Fruit fly (Drosophila melanogaster) whole organism, embryonic: ENCODE results near the gene Grl36a.
A peak's percentile ranks its signal among the peaks of the same experiment; 100 is the strongest.

Source experiments
- BtbVII ChIP-seq: fragments of 200-800 bp; sonication (Bioruptor generic); optimal IDR thresholded peaks from 3 replicates; lab custom pipeline; 2017; ENCODE audit warnings: missing biosample characterization, mild to moderate bottlenecking, missing genetic modification characterization
- CG11093 ChIP-seq: fragments of 200-800 bp; sonication (Bioruptor generic); IDR thresholded peaks from 3 replicates; pipeline ENCODE4 v1.3.6; 2022; ENCODE audit warnings: missing biosample characterization, missing genetic modification characterization
- CG12391 ChIP-seq: fragments of 200-800 bp; sonication (Bioruptor generic); optimal IDR thresholded peaks from 3 replicates; lab custom pipeline; 2018; ENCODE audit warnings: missing biosample characterization, mild to moderate bottlenecking, missing genetic modification characterization, moderate library complexity
- CG16779 ChIP-seq: fragments of 200-800 bp; sonication (Bioruptor generic); IDR thresholded peaks from 2 replicates; pipeline ENCODE4 v1.3.6; 2022; ENCODE audit warnings: missing biosample characterization, missing genetic modification characterization
- CG17802 ChIP-seq: fragments of 200-800 bp; sonication (Bioruptor generic); optimal IDR thresholded peaks from 2 replicates; lab custom pipeline; 2018; ENCODE audit warnings: missing biosample characterization, mild to moderate bottlenecking, missing genetic modification characterization, moderate library complexity
- CG18011 ChIP-seq: fragments of 200-800 bp; sonication (Bioruptor generic); optimal IDR thresholded peaks from 2 replicates; lab custom pipeline; 2017; ENCODE audit warnings: missing biosample characterization, missing genetic modification characterization, mild to moderate bottlenecking, moderate library complexity, missing genotype
- CG2120 ChIP-seq: fragments of 200-800 bp; sonication (Bioruptor generic); optimal IDR thresholded peaks from 3 replicates; lab custom pipeline; 2016; ENCODE audit warnings: missing biosample characterization, missing genetic modification characterization
- CG2199 ChIP-seq: fragments of 200-800 bp; sonication (Bioruptor generic); IDR thresholded peaks from 3 replicates; pipeline ENCODE4 v1.3.6; 2022; ENCODE audit warnings: missing biosample characterization, missing genetic modification characterization
- CG30403 ChIP-seq: fragments of 200-800 bp; sonication (Bioruptor generic); optimal IDR thresholded peaks from 3 replicates; lab custom pipeline; 2016; ENCODE audit warnings: missing biosample characterization, missing genetic modification characterization
- CG31365 ChIP-seq: fragments of 200-800 bp; sonication (Bioruptor generic); optimal IDR thresholded peaks from 2 replicates; lab custom pipeline; 2018; ENCODE audit warnings: missing biosample characterization, mild to moderate bottlenecking, missing genetic modification characterization
- CG31441 ChIP-seq: fragments of 200-800 bp; sonication (Bioruptor generic); IDR thresholded peaks from 2 replicates; pipeline ENCODE4 v1.3.6; 2022; ENCODE audit warnings: missing biosample characterization, missing genetic modification characterization
- CG34224 ChIP-seq: fragments of 200-800 bp; sonication (Bioruptor generic); IDR thresholded peaks from 3 replicates; pipeline ENCODE4 v1.3.6; 2022; ENCODE audit warnings: missing biosample characterization, missing genetic modification characterization; ENCODE audit not compliant: partially characterized antibody
- CG6765 ChIP-seq: fragments of 200-800 bp; sonication (Bioruptor generic); optimal IDR thresholded peaks from 3 replicates; lab custom pipeline; 2017; ENCODE audit warnings: missing biosample characterization, mild to moderate bottlenecking, missing genetic modification characterization
- CG6791 ChIP-seq: fragments of 200-800 bp; sonication (Bioruptor generic); IDR thresholded peaks from 3 replicates; pipeline ENCODE4 v1.3.6; 2022; ENCODE audit warnings: missing biosample characterization, missing genetic modification characterization; ENCODE audit not compliant: partially characterized antibody
- CG7839 ChIP-seq: fragments of 200-800 bp; sonication (Bioruptor generic); optimal IDR thresholded peaks from 3 replicates; lab custom pipeline; 2018; ENCODE audit warnings: missing biosample characterization, mild to moderate bottlenecking, missing genetic modification characterization, moderate library complexity
- CG8290 ChIP-seq, 3 experiments: fragments of 200-800 bp; sonication (Bioruptor generic); optimal IDR thresholded peaks; 2 replicates each; lab custom pipeline; 2016 to 2019; ENCODE audit warnings: missing biosample characterization in 3 of 3, missing genetic modification characterization in 3 of 3, mild to moderate bottlenecking in 2 of 3, moderate library complexity in 1 of 3
- CG9797 ChIP-seq: fragments of 200-800 bp; sonication (Bioruptor generic); optimal IDR thresholded peaks from 3 replicates; lab custom pipeline; 2018; ENCODE audit warnings: missing biosample characterization, mild to moderate bottlenecking, missing genetic modification characterization
- CG9817 ChIP-seq: fragments of 200-800 bp; sonication (Bioruptor generic); optimal IDR thresholded peaks from 2 replicates; lab custom pipeline; 2018; ENCODE audit warnings: missing biosample characterization, mild to moderate bottlenecking, missing genetic modification characterization, moderate library complexity
- CHES-1-like ChIP-seq: fragments of 200-800 bp; sonication (Bioruptor generic); optimal IDR thresholded peaks from 2 replicates; lab custom pipeline; 2016; ENCODE audit warnings: missing biosample characterization, missing genetic modification characterization
- Dip2 ChIP-seq: fragments of 200-800 bp; sonication (Bioruptor generic); IDR thresholded peaks from 2 replicates; pipeline ENCODE4 v1.3.6; 2022; ENCODE audit warnings: missing biosample characterization, missing genetic modification characterization
- Eip74EF ChIP-seq, 2 experiments: fragments of 200-800 bp in 1 of 2; fragments of >200 bp in 1 of 2; sonication (Bioruptor generic) in 1 of 2; optimal IDR thresholded peaks; 2 replicates each; lab custom pipeline; 2017 to 2019; ENCODE audit warnings: missing biosample characterization in 2 of 2, missing genetic modification characterization in 2 of 2, mild to moderate bottlenecking in 1 of 2, moderate library complexity in 1 of 2
- H2.0 ChIP-seq: fragments of 200-800 bp; sonication (Bioruptor generic); IDR thresholded peaks from 2 replicates; pipeline ENCODE4 v1.3.6; 2022; ENCODE audit warnings: missing biosample characterization, missing genetic modification characterization
- HLH4C ChIP-seq: fragments of 200-800 bp; sonication (Bioruptor generic); IDR thresholded peaks from 3 replicates; pipeline ENCODE4 v1.3.6; 2022; ENCODE audit warnings: missing biosample characterization, missing genetic modification characterization; ENCODE audit not compliant: partially characterized antibody
- Hr3 ChIP-seq: fragments of 200-800 bp; sonication (Bioruptor generic); optimal IDR thresholded peaks from 3 replicates; lab custom pipeline; 2016; ENCODE audit warnings: missing biosample characterization, missing genetic modification characterization
- Hr51 ChIP-seq, 2 experiments: fragments of 200-800 bp; sonication (Bioruptor generic); optimal IDR thresholded peaks; 2 replicates in 1 of 2; 3 replicates in 1 of 2; lab custom pipeline; 2016 to 2018; ENCODE audit warnings: missing biosample characterization in 2 of 2, missing genetic modification characterization in 2 of 2, mild to moderate bottlenecking in 1 of 2, moderate library complexity in 1 of 2
- Oaz ChIP-seq: fragments of 200-800 bp; sonication (Bioruptor generic); IDR thresholded peaks from 2 replicates; pipeline ENCODE4 v1.3.6; 2022; ENCODE audit warnings: missing biosample characterization, missing genetic modification characterization
- TFAM ChIP-seq: fragments of 200-800 bp; sonication (Bioruptor generic); optimal IDR thresholded peaks from 2 replicates; lab custom pipeline; 2017; ENCODE audit warnings: missing biosample characterization, missing genetic modification characterization, inconsistent platforms
- Taf1 ChIP-seq: fragments of 200-800 bp; sonication (Bioruptor generic); IDR thresholded peaks from 2 replicates; pipeline ENCODE4 v1.3.6; 2022; ENCODE audit warnings: missing biosample characterization, missing genetic modification characterization
- Trl ChIP-seq, 3 experiments: fragments of >200 bp in 2 of 3; fragments of 200-800 bp in 1 of 3; sonication (Bioruptor generic) in 1 of 3; optimal IDR thresholded peaks; 2 replicates in 1 of 3; 3 replicates in 2 of 3; lab custom pipeline; 2016 to 2017; ENCODE audit warnings: missing biosample characterization in 1 of 3, missing genetic modification characterization in 1 of 3
- bab2 ChIP-seq: fragments of 200-800 bp; sonication (Bioruptor generic); optimal IDR thresholded peaks from 2 replicates; lab custom pipeline; 2016; ENCODE audit warnings: missing biosample characterization, missing genetic modification characterization
- bsh ChIP-seq, 2 experiments: fragments of 200-800 bp; sonication (Bioruptor generic); optimal IDR thresholded peaks; 2 replicates each; lab custom pipeline; 2017 to 2018; ENCODE audit warnings: mild to moderate bottlenecking in 2 of 2, missing biosample characterization in 2 of 2, missing genetic modification characterization in 2 of 2, moderate library complexity in 1 of 2
- dysf ChIP-seq: fragments of 200-800 bp; sonication (Bioruptor generic); IDR thresholded peaks from 3 replicates; pipeline ENCODE4 v1.3.6; 2022; ENCODE audit warnings: missing biosample characterization, missing genetic modification characterization
- gem ChIP-seq: fragments of 200-800 bp; sonication (Bioruptor generic); optimal IDR thresholded peaks from 2 replicates; lab custom pipeline; 2019; ENCODE audit warnings: missing biosample characterization, mild to moderate bottlenecking, missing genetic modification characterization, moderate library complexity
- ham ChIP-seq: fragments of 200-800 bp; sonication (Bioruptor generic); IDR thresholded peaks from 2 replicates; pipeline ENCODE4 v1.3.6; 2022; ENCODE audit warnings: missing biosample characterization, missing genetic modification characterization
- her ChIP-seq: fragments of 200-800 bp; sonication (Bioruptor generic); optimal IDR thresholded peaks from 2 replicates; lab custom pipeline; 2016; ENCODE audit warnings: missing biosample characterization, missing genetic modification characterization
- ind ChIP-seq: fragments of 200-800 bp; sonication (Bioruptor generic); optimal IDR thresholded peaks from 3 replicates; lab custom pipeline; 2016; ENCODE audit warnings: missing biosample characterization, missing genetic modification characterization
- p53 ChIP-seq: fragments of 200-800 bp; sonication (Bioruptor generic); optimal IDR thresholded peaks from 2 replicates; lab custom pipeline; 2016; ENCODE audit warnings: missing biosample characterization, missing genetic modification characterization
- pho ChIP-seq: fragments of 200-800 bp; sonication (Bioruptor generic); optimal IDR thresholded peaks from 2 replicates; lab custom pipeline; 2016; ENCODE audit warnings: missing biosample characterization, missing genetic modification characterization
- prd ChIP-seq, 3 experiments: fragments of >200 bp in 2 of 3; fragments of 200-800 bp in 1 of 3; sonication (Bioruptor generic) in 1 of 3; optimal IDR thresholded peaks in 2 of 3; IDR thresholded peaks in 1 of 3; 2 replicates in 2 of 3; 3 replicates in 1 of 3; pipeline versions ENCODE4 v1.3.6 to Lab custom; 2017 to 2022; ENCODE audit warnings: missing biosample characterization in 1 of 3, missing genetic modification characterization in 1 of 3
- psq ChIP-seq: fragments of 200-800 bp; sonication (Bioruptor generic); optimal IDR thresholded peaks from 2 replicates; lab custom pipeline; 2017; ENCODE audit warnings: missing biosample characterization, missing genetic modification characterization
- pzg ChIP-seq: fragments of 200-800 bp; sonication (Bioruptor generic); optimal IDR thresholded peaks from 3 replicates; lab custom pipeline; 2018; ENCODE audit warnings: missing biosample characterization, mild to moderate bottlenecking, missing genetic modification characterization, moderate library complexity
- ranshi ChIP-seq: fragments of 200-800 bp; sonication (Bioruptor generic); IDR thresholded peaks from 2 replicates; pipeline ENCODE4 v1.3.6; 2022; ENCODE audit warnings: missing biosample characterization, missing genetic modification characterization
- row ChIP-seq: fragments of 200-800 bp; sonication (Bioruptor generic); IDR thresholded peaks from 3 replicates; pipeline ENCODE4 v1.3.6; 2022; ENCODE audit warnings: missing biosample characterization, missing genetic modification characterization
- scrt ChIP-seq: fragments of 200-800 bp; sonication (Bioruptor generic); optimal IDR thresholded peaks from 2 replicates; lab custom pipeline; 2018; ENCODE audit warnings: missing biosample characterization, mild to moderate bottlenecking, missing genetic modification characterization, moderate library complexity
- sd ChIP-seq: fragments of 200-800 bp; sonication (Bioruptor generic); optimal IDR thresholded peaks from 3 replicates; lab custom pipeline; 2018; ENCODE audit warnings: missing biosample characterization, mild to moderate bottlenecking, missing genetic modification characterization, moderate library complexity
- slbo ChIP-seq: fragments of 200-800 bp; sonication (Bioruptor generic); IDR thresholded peaks from 2 replicates; pipeline ENCODE4 v1.3.6; 2022; ENCODE audit warnings: missing biosample characterization, missing genetic modification characterization
- sr ChIP-seq: fragments of 200-800 bp; sonication (Bioruptor generic); IDR thresholded peaks from 3 replicates; pipeline ENCODE4 v1.3.6; 2022; ENCODE audit warnings: missing biosample characterization, missing genetic modification characterization
- stc ChIP-seq: fragments of 200-800 bp; sonication (Bioruptor generic); IDR thresholded peaks from 2 replicates; pipeline ENCODE4 v1.3.6; 2022; ENCODE audit warnings: missing biosample characterization, missing genetic modification characterization
- wdn ChIP-seq: fragments of 200-800 bp; sonication (Bioruptor generic); IDR thresholded peaks from 2 replicates; pipeline ENCODE4 v1.3.6; 2022; ENCODE audit warnings: missing biosample characterization, missing genetic modification characterization

Grl36a gene

DNA sequence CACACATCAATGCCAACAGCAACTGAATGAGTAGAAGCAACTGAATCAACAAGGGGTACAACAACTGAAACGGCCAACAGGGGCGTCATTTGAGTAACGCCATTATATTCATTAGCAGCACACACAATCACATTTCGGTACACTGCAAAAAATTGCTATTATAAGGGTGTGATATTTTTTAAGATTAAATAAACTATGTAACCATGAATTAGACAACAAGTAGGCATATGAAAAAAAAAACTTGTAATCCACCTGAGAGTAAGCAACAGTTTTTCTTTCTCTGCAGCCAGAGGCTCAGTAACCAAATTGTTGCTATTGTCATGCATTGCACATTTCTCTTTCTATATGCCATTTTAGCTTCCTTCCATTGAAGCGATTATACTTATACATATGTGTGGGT is 22.1 kb downstream of the Grl36a start (continued):
- no peak for TF ChIP-seq CHES-1-like (GFP tag; lab: Kevin White, UChicago)
- TF ChIP-seq CG30403 (GFP tag; lab: Kevin White, UChicago): peak; percentile 0
- TF ChIP-seq prd (optimal IDR thresholded peaks at IDR 0.05; lab: Kevin White, UChicago): no peak
- TF ChIP-seq prd (GFP tag; IDR thresholded peaks at IDR 0.05; lab: Robert Waterston, UW): peak; percentile 54; the same call in 2 of the 3 replicates
- peak; percentile 50 for TF ChIP-seq scrt (GFP tag; lab: Kevin White, UChicago)
- TF ChIP-seq stc (GFP tag; lab: Robert Waterston, UW): no peak
- no peak for TF ChIP-seq CG6765 (GFP tag; lab: Kevin White, UChicago)
- no peak for TF ChIP-seq CG16779 (GFP tag; lab: Robert Waterston, UW)
- no peak for TF ChIP-seq CG31365
- no peak for TF ChIP-seq sd
- no peak for TF ChIP-seq wdn (GFP tag; lab: Robert Waterston, UW)
- TF ChIP-seq ind (GFP tag; lab: Kevin White, UChicago): peak; percentile 11
- TF ChIP-seq CG11093 (GFP tag; lab: Robert Waterston, UW): no peak
- peak; percentile 40; the same call in 1 of the 2 replicates for TF ChIP-seq slbo
- TF ChIP-seq her (GFP tag; lab: Kevin White, UChicago): no peak
- TF ChIP-seq sr (GFP tag; lab: Robert Waterston, UW): no peak
- TF ChIP-seq ham (GFP tag; lab: Robert Waterston, UW): no peak
- no peak for TF ChIP-seq ranshi (GFP tag; lab: Robert Waterston, UW)
- no peak for TF ChIP-seq CG8290 (GFP tag; optimal IDR thresholded peaks at IDR 0.05; lab: Kevin White, UChicago)
- no peak for TF ChIP-seq CG8290 (tag; optimal IDR thresholded peaks at IDR 0.05; lab: Kevin White, UChicago)
- no peak for TF ChIP-seq p53
- peak; percentile 28 for TF ChIP-seq CG12391 (tag; lab: Kevin White, UChicago)
- no peak for TF ChIP-seq Trl (optimal IDR thresholded peaks at IDR 0.05; lab: Kevin White, UChicago)
- no peak for TF ChIP-seq Trl (GFP tag; optimal IDR thresholded peaks at IDR 0.05; lab: Kevin White, UChicago)
- no peak for TF ChIP-seq CG6791 (GFP tag; lab: Robert Waterston, UW)
- TF ChIP-seq Eip74EF (GFP tag; optimal IDR thresholded peaks at IDR 0.05; lab: Kevin White, UChicago): no peak
- peak; percentile 65 for TF ChIP-seq CG2120
- no peak for TF ChIP-seq pzg (GFP tag; lab: Kevin White, UChicago)
- TF ChIP-seq CG18011 (GFP tag; lab: Kevin White, UChicago): no peak
- no peak for TF ChIP-seq psq (GFP tag; lab: Kevin White, UChicago)
- no peak for TF ChIP-seq CG17802 (tag; lab: Kevin White, UChicago)
- TF ChIP-seq TFAM (GFP tag; lab: Kevin White, UChicago): no peak
- TF ChIP-seq CG9797: no peak
- peak; percentile 22 for TF ChIP-seq BtbVII (GFP tag; lab: Kevin White, UChicago)
- peak; percentile 10 for TF ChIP-seq CG9817 (tag; lab: Kevin White, UChicago)
- no peak for TF ChIP-seq Oaz (GFP tag; lab: Robert Waterston, UW)
- TF ChIP-seq Hr51 (GFP tag; optimal IDR thresholded peaks at IDR 0.05; lab: Kevin White, UChicago): peak in 1 of 2 experiments; percentile 13
- TF ChIP-seq row (GFP tag; lab: Robert Waterston, UW): peak; percentile 57
- no peak for TF ChIP-seq CG34224 (GFP tag; lab: Robert Waterston, UW)
- no peak for TF ChIP-seq H2.0 (GFP tag; lab: Robert Waterston, UW)
- TF ChIP-seq Dip2 (GFP tag; lab: Robert Waterston, UW): no peak
- peak in 1 of 2 experiments; percentile 33 for TF ChIP-seq bsh (GFP tag; optimal IDR thresholded peaks at IDR 0.05; lab: Kevin White, UChicago)
- peak; percentile 52; the same call in 1 of the 3 replicates for TF ChIP-seq dysf (GFP tag; lab: Robert Waterston, UW)
- no peak for TF ChIP-seq pho
- no peak for TF ChIP-seq Hr3 (GFP tag; lab: Kevin White, UChicago)
- TF ChIP-seq gem (tag; lab: Kevin White, UChicago): peak; percentile 55
- no peak for TF ChIP-seq HLH4C (GFP tag; lab: Robert Waterston, UW)
- 0 out of 2 replicates have a peak, but pooled peaks have one; percentile 23 for TF ChIP-seq CG31441 (GFP tag; lab: Robert Waterston, UW)
- peak; percentile 39 for TF ChIP-seq CG7839 (tag; lab: Kevin White, UChicago)
- no peak for TF ChIP-seq bab2 (GFP tag; lab: Kevin White, UChicago)
- TF ChIP-seq CG2199 (GFP tag; lab: Robert Waterston, UW): 0 out of 3 replicates have a peak, but pooled peaks have one; percentile 52
- no peak for TF ChIP-seq Taf1 (GFP tag; lab: Robert Waterston, UW)
